Fruit fly (Drosophila melanogaster): ENCODE measurements around the gene Ntf-2r.

Gene Ntf-2r

DNA sequence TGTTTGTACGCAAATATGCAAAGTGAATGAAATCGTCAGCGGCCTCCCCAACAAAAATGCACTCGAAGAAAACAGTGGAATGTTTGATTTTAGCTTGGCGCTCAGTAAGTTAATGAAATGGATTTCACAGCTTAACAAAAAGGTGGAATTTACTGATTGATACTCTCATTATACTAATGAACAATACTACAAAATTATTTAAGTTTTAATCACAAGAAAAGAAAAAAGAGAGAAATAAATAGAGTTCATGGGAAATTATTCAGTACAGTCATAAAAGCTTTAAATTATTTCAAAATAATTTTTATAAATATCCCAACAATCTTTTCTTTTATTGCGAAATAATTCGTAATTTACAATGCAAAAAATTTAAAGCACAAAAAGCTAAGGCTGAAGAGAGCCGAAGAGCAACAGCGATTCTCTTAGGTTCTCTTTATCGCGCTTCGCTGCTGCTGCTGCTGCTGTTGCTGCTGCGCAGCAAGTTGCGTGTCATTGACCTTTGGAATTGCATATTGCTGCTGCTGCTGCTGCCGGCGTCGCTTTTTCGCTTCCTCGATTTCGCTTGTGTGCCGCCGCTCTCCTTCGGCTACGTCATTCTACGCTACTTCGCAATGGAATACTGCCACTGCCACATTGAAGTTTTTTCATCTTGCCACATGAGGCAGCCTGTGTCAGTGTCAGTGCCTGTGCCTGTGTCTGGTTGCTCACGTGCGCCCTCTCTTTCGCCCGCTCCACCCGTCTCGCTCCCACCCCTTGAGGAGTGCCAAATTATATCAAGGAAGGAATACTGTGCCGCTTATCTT lies 11.2 kb downstream of the Ntf-2r start:
- TF ChIP-seq pan (optimal IDR thresholded peaks at IDR 0.05) (no peak), EcR (GFP tag; optimal IDR thresholded peaks at IDR 0.05) (peak; percentile 63 to 93), Dll (optimal IDR thresholded peaks at IDR 0.05) (peak; percentile 46), usp (GFP tag; optimal IDR thresholded peaks at IDR 0.05) (no peak), psq (optimal IDR thresholded peaks at IDR 0.05) (no peak), CG8478 (optimal IDR thresholded peaks at IDR 0.05) (no peak)

dm6 chr2L:18466202-18466591 lies 11.7 kb downstream of the Ntf-2r start:
- TF ChIP-seq Dll (optimal IDR thresholded peaks at IDR 0.05) = no peak

- no peak for TF ChIP-seq usp (GFP tag; optimal IDR thresholded peaks at IDR 0.05)
- peak; percentile 47 to 67 for TF ChIP-seq EcR (GFP tag; optimal IDR thresholded peaks at IDR 0.05)
Measured at dm6 chr2L:18466669-18467068, 12.2 kb downstream of the Ntf-2r start.

- TF ChIP-seq pan (optimal IDR thresholded peaks at IDR 0.05) (no peak), Dll (optimal IDR thresholded peaks at IDR 0.05) (peak; percentile 35), usp (GFP tag; optimal IDR thresholded peaks at IDR 0.05) (no peak), EcR (GFP tag; optimal IDR thresholded peaks at IDR 0.05) (peak in 1 of 2 experiments; percentile 75)
Measured at dm6 chr2L:18467464-18467863, 13.0 kb downstream of the Ntf-2r start.

DNA sequence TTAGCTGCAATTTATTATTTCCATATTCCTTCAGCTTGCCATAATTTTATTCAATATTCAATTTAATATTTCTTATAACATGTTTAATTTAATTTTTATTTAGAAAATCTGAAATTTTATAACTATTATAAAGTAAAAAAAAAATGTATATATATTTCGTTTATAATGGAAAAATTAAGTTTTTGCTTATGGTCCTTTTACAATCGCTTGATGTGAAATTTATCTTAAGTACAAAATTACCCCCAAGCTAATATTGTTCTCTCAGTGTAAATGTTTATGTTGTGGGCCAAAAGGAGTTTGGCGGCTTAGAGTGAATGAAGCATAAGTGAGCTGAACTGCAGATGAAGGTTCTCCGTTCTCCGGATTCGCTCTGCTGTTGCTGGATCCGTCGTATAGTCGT lies 13.6 kb downstream of the Ntf-2r start:
- no peak for TF ChIP-seq psq (optimal IDR thresholded peaks at IDR 0.05)
- TF ChIP-seq usp (GFP tag; optimal IDR thresholded peaks at IDR 0.05) = no peak
- TF ChIP-seq pan (optimal IDR thresholded peaks at IDR 0.05) = no peak
- no peak for TF ChIP-seq Dll (optimal IDR thresholded peaks at IDR 0.05)
- TF ChIP-seq EcR (GFP tag; optimal IDR thresholded peaks at IDR 0.05) = no peak
- no peak for TF ChIP-seq CG8478 (optimal IDR thresholded peaks at IDR 0.05)

DNA sequence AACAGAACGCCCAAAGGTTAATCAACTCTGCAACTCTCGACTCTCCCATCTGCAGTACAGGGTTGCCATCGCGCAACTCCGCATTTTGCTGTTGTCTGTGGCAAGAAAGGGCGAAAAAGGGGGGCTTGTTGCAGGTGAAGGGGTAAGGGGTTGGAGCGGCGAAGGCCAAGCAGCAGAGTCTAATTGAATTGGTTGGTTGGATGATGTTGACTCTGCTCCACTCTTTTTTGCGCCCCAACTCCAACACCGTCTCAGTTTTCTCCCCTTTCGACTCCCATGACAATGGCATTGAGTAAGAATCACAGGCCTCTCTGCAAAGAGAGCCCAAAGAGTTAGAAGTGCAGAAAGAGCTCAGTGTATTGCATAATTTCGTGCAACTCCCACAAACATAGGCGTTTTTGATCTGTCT lies 14.2 kb downstream of the Ntf-2r start:
- TF ChIP-seq usp (GFP tag; optimal IDR thresholded peaks at IDR 0.05) (no peak), EcR (GFP tag; optimal IDR thresholded peaks at IDR 0.05) (peak; percentile 77 to 98)

dm6 chr2L:18469544-18470109 lies 15.2 kb downstream of the Ntf-2r start:
- TF ChIP-seq pan (optimal IDR thresholded peaks at IDR 0.05) (peak; percentile 37), Dll (optimal IDR thresholded peaks at IDR 0.05) (no peak), EcR (GFP tag; optimal IDR thresholded peaks at IDR 0.05) (peak in 1 of 2 experiments; percentile 65)

- TF ChIP-seq psq (optimal IDR thresholded peaks at IDR 0.05) (no peak), EcR (GFP tag; optimal IDR thresholded peaks at IDR 0.05) (no peak), pan (optimal IDR thresholded peaks at IDR 0.05) (no peak)
Measured at dm6 chr2L:18477455-18477854, 23.0 kb downstream of the Ntf-2r start.

- TF ChIP-seq pan (optimal IDR thresholded peaks at IDR 0.05) = peak; percentile 66
- no peak for TF ChIP-seq EcR (GFP tag; optimal IDR thresholded peaks at IDR 0.05)
Measured at dm6 chr2L:18478509-18479176, 24.2 kb downstream of the Ntf-2r start.

DNA sequence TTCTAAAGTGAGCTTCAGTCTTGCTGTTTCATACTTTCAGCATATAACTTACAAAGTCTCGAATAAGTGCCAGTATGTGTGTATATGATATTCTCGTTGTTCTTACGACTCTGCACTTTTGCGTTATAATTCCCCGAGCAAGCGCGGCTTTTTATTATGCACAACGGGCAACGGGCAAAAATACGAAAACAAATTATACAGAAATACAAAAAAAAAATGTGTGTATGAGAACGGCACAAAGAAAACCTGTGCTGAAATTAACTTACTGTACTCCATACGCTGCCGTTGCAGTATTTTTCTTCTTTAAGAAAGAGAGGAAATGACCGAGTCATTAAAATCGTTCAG lies 24.7 kb downstream of the Ntf-2r start:
- TF ChIP-seq usp (GFP tag; optimal IDR thresholded peaks at IDR 0.05) (no peak), CG8478 (optimal IDR thresholded peaks at IDR 0.05) (no peak), psq (optimal IDR thresholded peaks at IDR 0.05) (no peak), EcR (GFP tag; optimal IDR thresholded peaks at IDR 0.05) (no peak), pan (optimal IDR thresholded peaks at IDR 0.05) (no peak), Dll (optimal IDR thresholded peaks at IDR 0.05) (no peak)

dm6 chr2L:18480326-18481028 lies 26.0 kb downstream of the Ntf-2r start:
- no peak for TF ChIP-seq psq (optimal IDR thresholded peaks at IDR 0.05)
- TF ChIP-seq usp (GFP tag; optimal IDR thresholded peaks at IDR 0.05) = no peak
- TF ChIP-seq EcR (GFP tag; optimal IDR thresholded peaks at IDR 0.05) = peak in 1 of 2 experiments; percentile 33
- TF ChIP-seq Dll (optimal IDR thresholded peaks at IDR 0.05) = no peak
- TF ChIP-seq CG8478 (optimal IDR thresholded peaks at IDR 0.05) = no peak

dm6 chr2L:18481064-18481463 lies 26.6 kb downstream of the Ntf-2r start:
- TF ChIP-seq pan (optimal IDR thresholded peaks at IDR 0.05) (no peak), psq (optimal IDR thresholded peaks at IDR 0.05) (no peak), CG8478 (optimal IDR thresholded peaks at IDR 0.05) (no peak), EcR (GFP tag; optimal IDR thresholded peaks at IDR 0.05) (no peak), usp (GFP tag; optimal IDR thresholded peaks at IDR 0.05) (no peak), Dll (optimal IDR thresholded peaks at IDR 0.05) (no peak)

DNA sequence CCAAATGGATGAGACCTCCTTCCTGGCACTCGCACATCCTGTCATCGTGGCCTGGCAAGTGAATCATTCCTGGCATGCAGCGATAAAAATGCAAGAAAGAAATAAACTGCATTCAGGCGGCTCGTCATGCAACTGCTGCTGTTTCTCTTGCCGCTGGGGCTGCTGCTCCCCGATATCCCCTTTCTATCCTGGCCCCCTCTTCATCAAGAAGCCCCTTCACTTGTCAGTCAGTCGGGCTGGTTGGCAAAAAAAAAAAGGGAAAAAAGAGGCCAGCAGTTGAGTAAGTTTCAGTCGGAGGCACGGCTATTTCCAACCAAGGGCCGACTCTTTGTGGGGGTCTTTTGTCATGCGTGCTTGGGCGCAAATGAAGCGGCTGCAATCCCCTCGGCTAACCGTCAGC lies 27.3 kb downstream of the Ntf-2r start:
- TF ChIP-seq CG8478 (optimal IDR thresholded peaks at IDR 0.05) (no peak), Dll (optimal IDR thresholded peaks at IDR 0.05) (no peak), usp (GFP tag; optimal IDR thresholded peaks at IDR 0.05) (no peak), pan (optimal IDR thresholded peaks at IDR 0.05) (no peak), psq (optimal IDR thresholded peaks at IDR 0.05) (no peak), EcR (GFP tag; optimal IDR thresholded peaks at IDR 0.05) (no peak)

Data from whole organism.